Fruit fly (Drosophila melanogaster) whole organism, embryonic: ENCODE data around the gene Fer3.

Experiments used
- Antp ChIP-seq: fragments of 200-800 bp; sonication (Bioruptor generic); optimal IDR thresholded peaks from 3 replicates; lab custom pipeline; 2016; ENCODE audit warnings: missing biosample characterization, missing genetic modification characterization
- Atf-2 ChIP-seq: fragments of 200-800 bp; sonication (Bioruptor generic); optimal IDR thresholded peaks from 2 replicates; lab custom pipeline; 2016; ENCODE audit warnings: missing biosample characterization, missing genetic modification characterization
- B-H2 ChIP-seq: fragments of 200-800 bp; sonication (Bioruptor generic); optimal IDR thresholded peaks from 2 replicates; lab custom pipeline; 2018; ENCODE audit warnings: missing biosample characterization, mild to moderate bottlenecking, missing genetic modification characterization
- Bteb2 ChIP-seq: fragments of 200-800 bp; sonication (Bioruptor generic); optimal IDR thresholded peaks from 2 replicates; lab custom pipeline; 2016; ENCODE audit warnings: missing biosample characterization, missing genetic modification characterization
- C15 ChIP-seq: fragments of 200-800 bp; sonication (Bioruptor generic); IDR thresholded peaks from 3 replicates; pipeline ENCODE4 v1.3.6; 2022; ENCODE audit warnings: missing biosample characterization, missing genetic modification characterization
- CG11247 ChIP-seq: fragments of 200-800 bp; sonication (Bioruptor generic); IDR thresholded peaks from 2 replicates; pipeline ENCODE4 v1.3.6; 2022; ENCODE audit warnings: missing biosample characterization, missing genetic modification characterization
- CG11560 ChIP-seq: fragments of 200-800 bp; sonication (Bioruptor generic); IDR thresholded peaks from 3 replicates; pipeline ENCODE4 v1.3.6; 2022; ENCODE audit warnings: missing biosample characterization, missing genetic modification characterization
- CG12104 ChIP-seq: fragments of 200-800 bp; sonication (Bioruptor generic); optimal IDR thresholded peaks from 3 replicates; lab custom pipeline; 2016; ENCODE audit warnings: missing biosample characterization, missing genetic modification characterization
- CG12744 ChIP-seq: fragments of 200-800 bp; sonication (Bioruptor generic); optimal IDR thresholded peaks from 2 replicates; lab custom pipeline; 2016; ENCODE audit warnings: missing biosample characterization, missing genetic modification characterization
- CG13123 ChIP-seq: fragments of 200-800 bp; sonication (Bioruptor generic); optimal IDR thresholded peaks from 2 replicates; lab custom pipeline; 2016; ENCODE audit warnings: missing biosample characterization, missing genetic modification characterization
- CG14441 ChIP-seq: fragments of 200-800 bp; sonication (Bioruptor generic); IDR thresholded peaks from 2 replicates; pipeline ENCODE4 v1.3.6; 2022; ENCODE audit warnings: missing biosample characterization, missing genetic modification characterization
- CG15479 ChIP-seq: fragments of 200-800 bp; sonication (Bioruptor generic); optimal IDR thresholded peaks from 3 replicates; lab custom pipeline; 2019; ENCODE audit warnings: missing biosample characterization, mild to moderate bottlenecking, missing genetic modification characterization, moderate library complexity
- CG16779 ChIP-seq: fragments of 200-800 bp; sonication (Bioruptor generic); IDR thresholded peaks from 2 replicates; pipeline ENCODE4 v1.3.6; 2022; ENCODE audit warnings: missing biosample characterization, missing genetic modification characterization
- CG16863 ChIP-seq: fragments of 200-800 bp; sonication (Bioruptor generic); optimal IDR thresholded peaks from 3 replicates; lab custom pipeline; 2016; ENCODE audit warnings: missing biosample characterization, missing genetic modification characterization
- CG17328 ChIP-seq: fragments of 200-800 bp; sonication (Bioruptor generic); IDR thresholded peaks from 2 replicates; pipeline ENCODE4 v1.3.6; 2022; ENCODE audit warnings: missing biosample characterization, missing genetic modification characterization
- CG30020 ChIP-seq: fragments of 200-800 bp; optimal IDR thresholded peaks from 2 replicates; lab custom pipeline; 2019; ENCODE audit warnings: missing biosample characterization, mild to moderate bottlenecking, missing genetic modification characterization, moderate library complexity
- CG32532 ChIP-seq: fragments of 200-800 bp; sonication (Bioruptor generic); IDR thresholded peaks from 2 replicates; pipeline ENCODE4 v1.3.6; 2022; ENCODE audit warnings: missing biosample characterization, missing genetic modification characterization
- CG34422 ChIP-seq: fragments of 200-800 bp; sonication (Bioruptor generic); IDR thresholded peaks from 3 replicates; pipeline ENCODE4 v1.3.6; 2022; ENCODE audit warnings: missing biosample characterization, missing genetic modification characterization
- CG3847 ChIP-seq: fragments of 200-800 bp; sonication (Bioruptor generic); IDR thresholded peaks from 2 replicates; pipeline ENCODE4 v1.3.6; 2022; ENCODE audit warnings: missing biosample characterization, missing genetic modification characterization
- CG4328 ChIP-seq: fragments of 200-800 bp; sonication (Bioruptor generic); optimal IDR thresholded peaks from 3 replicates; lab custom pipeline; 2017; ENCODE audit warnings: missing biosample characterization, missing genetic modification reagents, missing genetic modification characterization
- CG6272 ChIP-seq: fragments of 200-800 bp; sonication (Bioruptor generic); IDR thresholded peaks from 2 replicates; pipeline ENCODE4 v1.3.6; 2022; ENCODE audit warnings: missing biosample characterization, missing genetic modification characterization
- CG6689 ChIP-seq: fragments of 200-800 bp; sonication (Bioruptor generic); IDR thresholded peaks from 2 replicates; pipeline ENCODE4 v1.3.6; 2022; ENCODE audit warnings: missing biosample characterization, missing genetic modification characterization
- Dll ChIP-seq: fragments of 200-800 bp; sonication (Bioruptor generic); IDR thresholded peaks from 4 replicates; pipeline ENCODE4 v1.3.6; 2022; ENCODE audit warnings: missing biosample characterization, missing genetic modification characterization; ENCODE audit not compliant: partially characterized antibody
- Doc3 ChIP-seq: fragments of 200-800 bp; sonication (Bioruptor generic); IDR thresholded peaks from 3 replicates; pipeline ENCODE4 v1.3.6; 2022; ENCODE audit warnings: missing biosample characterization, missing genetic modification characterization; ENCODE audit not compliant: partially characterized antibody
- Ets97D ChIP-seq: fragments of 200-800 bp; sonication (Bioruptor generic); optimal IDR thresholded peaks from 3 replicates; lab custom pipeline; 2016; ENCODE audit warnings: missing biosample characterization, missing genetic modification characterization
- Med ChIP-seq: fragments of 200-800 bp; sonication (Bioruptor generic); peaks from one replicate; lab custom pipeline; 2016; ENCODE audit warnings: missing biosample characterization, missing genetic modification characterization, mild to moderate bottlenecking, inconsistent platforms, moderate library complexity
- NC2β ChIP-seq: fragments of 200-800 bp; sonication (Bioruptor generic); optimal IDR thresholded peaks from 2 replicates; lab custom pipeline; 2016; ENCODE audit warnings: missing biosample characterization, missing genetic modification characterization
- Oli ChIP-seq: fragments of 200-800 bp; sonication (Bioruptor generic); optimal IDR thresholded peaks from 2 replicates; lab custom pipeline; 2018; ENCODE audit warnings: missing biosample characterization, mild to moderate bottlenecking, missing genetic modification characterization, moderate library complexity
- Opbp ChIP-seq: fragments of 200-800 bp; sonication (Bioruptor generic); IDR thresholded peaks from 3 replicates; pipeline ENCODE4 v1.3.6; 2022; ENCODE audit warnings: missing biosample characterization, missing genetic modification characterization; ENCODE audit not compliant: partially characterized antibody
- Vsx1 ChIP-seq: fragments of 200-800 bp; sonication (Bioruptor generic); optimal IDR thresholded peaks from 2 replicates; lab custom pipeline; 2017; ENCODE audit warnings: missing biosample characterization, mild to moderate bottlenecking, missing genetic modification characterization, missing genetic modification reagents
- br ChIP-seq: fragments of >200 bp; optimal IDR thresholded peaks from 2 replicates; lab custom pipeline; 2017
- cad ChIP-seq: fragments of >200 bp; optimal IDR thresholded peaks from 2 replicates; lab custom pipeline; 2017; ENCODE audit warnings: missing biosample characterization, missing genetic modification characterization
- chif ChIP-seq, 2 experiments: fragments of 200-800 bp; sonication (Bioruptor generic); optimal IDR thresholded peaks; 3 replicates each; lab custom pipeline; 2016; ENCODE audit warnings: missing biosample characterization in 2 of 2, missing genetic modification characterization in 2 of 2
- crc ChIP-seq: fragments of 200-800 bp; sonication (Bioruptor generic); optimal IDR thresholded peaks from 2 replicates; lab custom pipeline; 2016; ENCODE audit warnings: missing biosample characterization, missing genetic modification characterization
- dmrt11E ChIP-seq: fragments of 200-800 bp; sonication (Bioruptor generic); optimal IDR thresholded peaks from 3 replicates; lab custom pipeline; 2018; ENCODE audit warnings: missing biosample characterization, mild to moderate bottlenecking, missing genetic modification characterization, moderate library complexity
- dmrt99B ChIP-seq: fragments of 200-800 bp; sonication (Bioruptor generic); optimal IDR thresholded peaks from 2 replicates; lab custom pipeline; 2018; ENCODE audit warnings: missing biosample characterization, mild to moderate bottlenecking, missing genetic modification characterization, moderate library complexity
- en ChIP-seq: fragments of 200-800 bp; sonication (Bioruptor generic); optimal IDR thresholded peaks from 2 replicates; lab custom pipeline; 2016; ENCODE audit warnings: missing biosample characterization, missing genetic modification characterization
- gfzf ChIP-seq: fragments of 200-800 bp; sonication (Bioruptor generic); optimal IDR thresholded peaks from 2 replicates; lab custom pipeline; 2016; ENCODE audit warnings: missing biosample characterization, mild to moderate bottlenecking, missing genetic modification characterization, moderate library complexity
- gro ChIP-seq: fragments of 200-800 bp; sonication (Bioruptor generic); optimal IDR thresholded peaks from 2 replicates; lab custom pipeline; 2016; ENCODE audit warnings: missing biosample characterization, missing genetic modification characterization
- ind ChIP-seq: fragments of 200-800 bp; sonication (Bioruptor generic); optimal IDR thresholded peaks from 3 replicates; lab custom pipeline; 2016; ENCODE audit warnings: missing biosample characterization, missing genetic modification characterization
- insv ChIP-seq, 2 experiments: fragments of 200-800 bp; sonication (Bioruptor generic); optimal IDR thresholded peaks; 3 replicates each; lab custom pipeline; 2016 to 2018; ENCODE audit warnings: missing biosample characterization in 2 of 2, missing genetic modification characterization in 2 of 2
- kah ChIP-seq: fragments of 200-800 bp; sonication (Bioruptor generic); optimal IDR thresholded peaks from 2 replicates; lab custom pipeline; 2018; ENCODE audit warnings: missing biosample characterization, mild to moderate bottlenecking, missing genetic modification characterization
- ken ChIP-seq: fragments of 200-800 bp; sonication (Bioruptor generic); IDR thresholded peaks from 3 replicates; pipeline ENCODE4 v1.3.6; 2022; ENCODE audit warnings: missing biosample characterization, missing genetic modification characterization
- nerfin-1 ChIP-seq: fragments of 200-800 bp; sonication (Bioruptor generic); optimal IDR thresholded peaks from 3 replicates; lab custom pipeline; 2019; ENCODE audit warnings: missing biosample characterization, mild to moderate bottlenecking, missing genetic modification characterization, moderate library complexity
- nmo ChIP-seq: fragments of 200-800 bp; sonication (Bioruptor generic); optimal IDR thresholded peaks from 2 replicates; lab custom pipeline; 2018; ENCODE audit warnings: missing biosample characterization, mild to moderate bottlenecking, missing genetic modification characterization, moderate library complexity
- pzg ChIP-seq: fragments of 200-800 bp; sonication (Bioruptor generic); optimal IDR thresholded peaks from 3 replicates; lab custom pipeline; 2018; ENCODE audit warnings: missing biosample characterization, mild to moderate bottlenecking, missing genetic modification characterization, moderate library complexity
- shn ChIP-seq: fragments of 200-800 bp; sonication (Bioruptor generic); optimal IDR thresholded peaks from 3 replicates; lab custom pipeline; 2016; ENCODE audit warnings: missing biosample characterization, missing genetic modification characterization
- slou ChIP-seq: fragments of 200-800 bp; sonication (Bioruptor generic); optimal IDR thresholded peaks from 3 replicates; lab custom pipeline; 2016; ENCODE audit warnings: missing biosample characterization, missing genetic modification characterization
- tx ChIP-seq: fragments of 200-800 bp; sonication (Bioruptor generic); optimal IDR thresholded peaks from 2 replicates; lab custom pipeline; 2016; ENCODE audit warnings: missing biosample characterization, missing genetic modification characterization
- unc-4 ChIP-seq: fragments of 200-800 bp; sonication (Bioruptor generic); IDR thresholded peaks from 2 replicates; pipeline ENCODE4 v1.3.6; 2022; ENCODE audit warnings: missing biosample characterization, missing genetic modification characterization; ENCODE audit not compliant: partially characterized antibody
- vnd ChIP-seq: fragments of 200-800 bp; sonication (Bioruptor generic); IDR thresholded peaks from 3 replicates; pipeline ENCODE4 v1.3.6; 2022; ENCODE audit warnings: missing biosample characterization, missing genetic modification characterization; ENCODE audit not compliant: partially characterized antibody

Fer3 gene

DNA sequence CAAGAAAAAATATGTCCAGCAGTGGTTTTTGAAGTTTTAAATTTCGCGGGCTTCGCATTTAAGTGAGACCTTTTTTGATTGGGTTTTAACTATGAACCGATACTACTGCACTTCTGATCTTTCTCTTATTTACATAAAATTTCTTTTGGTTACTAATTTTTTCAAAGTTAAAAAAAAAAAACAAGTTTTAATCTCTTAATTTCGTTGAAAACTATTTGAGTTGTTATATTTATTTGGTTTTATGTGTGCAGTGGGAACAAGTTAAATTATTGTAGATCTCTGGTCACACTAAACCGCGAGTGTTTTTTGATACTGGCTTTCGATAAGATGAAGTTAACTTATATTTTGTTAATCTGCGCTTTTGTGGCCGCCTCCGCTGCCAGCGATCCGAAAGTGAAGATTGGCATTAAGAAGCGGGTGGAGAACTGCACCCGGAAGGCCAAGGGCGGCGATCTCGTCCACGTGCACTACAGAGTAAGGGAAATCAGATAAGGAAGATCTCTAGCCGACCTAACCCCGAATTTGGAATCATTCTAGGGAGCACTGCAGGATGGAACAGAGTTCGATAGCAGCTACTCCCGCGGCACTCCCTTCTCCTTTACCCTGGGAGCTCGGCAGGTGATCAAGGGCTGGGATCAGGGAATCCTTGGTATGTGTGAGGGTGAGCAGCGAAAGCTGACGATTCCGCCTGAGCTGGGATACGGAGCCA is 20.0 kb downstream of the Fer3 start, which contains the start of gene CG14715:
TSS of gene CG14715 (plus strand) at position 267 of the 709 bp plus-strand sequence.
- TF ChIP-seq shn (peak; percentile 48), dmrt11E (tag; lab: Kevin White, UChicago) (peak; percentile 35), Bteb2 (GFP tag; lab: Kevin White, UChicago) (no peak), CG12744 (GFP tag; lab: Kevin White, UChicago) (peak; percentile 13), Antp (peak; percentile 43), slou (GFP tag; lab: Kevin White, UChicago) (no peak), CG11247 (GFP tag; lab: Robert Waterston, UW) (no peak), nmo (GFP tag; lab: Kevin White, UChicago) (peak; percentile 74), Doc3 (GFP tag; lab: Robert Waterston, UW) (no peak), en (GFP tag; lab: Kevin White, UChicago) (no peak), B-H2 (no peak), gfzf (GFP tag; lab: Kevin White, UChicago) (peak; percentile 85), chif (GFP tag; optimal IDR thresholded peaks at IDR 0.05; lab: Kevin White, UChicago) (peak; percentile 20 to 34), CG12104 (GFP tag; lab: Kevin White, UChicago) (no peak), dmrt99B (peak; percentile 5), CG30020 (peak; percentile 55), CG15479 (GFP tag; lab: Kevin White, UChicago) (no peak), Atf-2 (GFP tag; lab: Kevin White, UChicago) (no peak), CG17328 (GFP tag; lab: Robert Waterston, UW) (no peak), CG6689 (GFP tag; lab: Robert Waterston, UW) (peak; percentile 70), CG34422 (no peak), CG16779 (GFP tag; lab: Robert Waterston, UW) (no peak), nerfin-1 (peak; percentile 17), Ets97D (GFP tag; lab: Kevin White, UChicago) (peak; percentile 53), Vsx1 (GFP tag; lab: Kevin White, UChicago) (no peak), NC2β (GFP tag; lab: Kevin White, UChicago) (peak; percentile 47), gro (GFP tag; lab: Kevin White, UChicago) (peak; percentile 28), Med (GFP tag; lab: Kevin White, UChicago) (peak; percentile 55), CG16863 (GFP tag; lab: Kevin White, UChicago) (peak; percentile 7), Opbp (GFP tag; lab: Robert Waterston, UW) (no peak), vnd (GFP tag; lab: Robert Waterston, UW) (no peak), cad (no peak), CG14441 (GFP tag; lab: Robert Waterston, UW) (peak; percentile 63), Dll (GFP tag; lab: Robert Waterston, UW) (peak; percentile 68; the same call in 3 of the 4 replicates), CG3847 (peak; percentile 72), pzg (peak; percentile 56), CG6272 (GFP tag; lab: Robert Waterston, UW) (no peak), insv (GFP tag; optimal IDR thresholded peaks at IDR 0.05; lab: Kevin White, UChicago) (no peak), Oli (tag; lab: Kevin White, UChicago) (peak; percentile 12), tx (peak; percentile 19), unc-4 (GFP tag; lab: Robert Waterston, UW) (peak; percentile 51; the same call in 1 of the 2 replicates), crc (GFP tag; lab: Kevin White, UChicago) (no peak), CG4328 (no peak), CG32532 (peak; percentile 59), br (no peak), C15 (GFP tag; lab: Robert Waterston, UW) (no peak), ken (GFP tag; lab: Robert Waterston, UW) (no peak), CG11560 (tag; lab: Robert Waterston, UW) (no peak), ind (GFP tag; lab: Kevin White, UChicago) (peak; percentile 44), CG13123 (GFP tag; lab: Kevin White, UChicago) (no peak), kah (GFP tag; lab: Kevin White, UChicago) (no peak)
